Fruit fly (Drosophila melanogaster) S2 (cell line): ENCODE measurements around the gene Gbs-70E.

Source experiments
- CG8478 ChIP-seq: fragments of >200 bp; optimal IDR thresholded peaks from 2 replicates; lab custom pipeline; 2018
- CTCF ChIP-seq, 2 experiments: fragments of >200 bp; optimal IDR thresholded peaks; 2 replicates each; lab custom pipeline; 2018

DNA sequence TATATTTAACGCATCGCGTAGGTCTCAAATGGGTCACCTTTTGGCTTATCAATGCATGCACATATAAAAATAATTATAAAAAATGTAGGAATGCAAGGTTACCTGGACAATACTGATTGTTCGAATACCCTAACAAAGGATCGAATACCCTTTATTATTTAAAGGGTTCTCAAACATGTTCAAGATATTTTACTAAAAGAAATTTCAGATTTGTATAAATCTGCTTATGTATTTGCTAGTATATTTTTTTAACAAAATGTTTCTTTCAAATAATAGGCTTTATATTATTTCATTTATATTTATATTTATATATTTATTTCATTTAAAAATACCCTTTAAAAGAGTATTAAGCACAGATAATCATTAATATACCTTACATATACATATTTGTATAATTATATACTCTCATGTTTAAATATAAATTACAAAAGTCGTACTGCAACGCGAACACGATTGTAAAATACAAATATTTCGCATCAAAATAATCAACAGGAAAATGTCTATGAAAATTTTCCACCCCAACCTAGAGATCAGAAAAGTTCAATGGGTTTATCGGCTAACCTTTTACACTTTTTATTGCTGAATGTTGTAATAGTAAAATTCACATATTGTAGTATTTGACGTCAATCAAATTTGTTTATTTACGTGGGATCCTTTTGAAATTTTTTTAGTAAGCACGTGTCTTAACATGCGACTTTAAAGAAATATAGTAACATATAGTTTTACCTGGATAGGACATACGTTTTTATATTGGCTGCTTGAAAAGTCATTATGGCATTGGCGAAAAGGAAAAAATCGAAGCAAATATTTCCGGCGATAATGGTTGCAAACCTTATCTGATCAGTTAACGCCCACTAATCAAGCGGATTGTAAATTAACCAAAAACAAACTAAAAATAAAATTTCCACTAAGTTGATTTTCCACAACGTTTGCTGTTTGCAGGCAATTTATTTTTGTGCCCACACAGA is 6.3 kb upstream of the Gbs-70E start:
- TF ChIP-seq CTCF (optimal IDR thresholded peaks at IDR 0.05; lab: Kevin White, UChicago) (no peak), CG8478 (lab: Kevin White, UChicago) (no peak)
